Fruit fly (Drosophila melanogaster) whole organism, embryonic: ENCODE data around the gene CG4382.
A peak's percentile ranks its signal among the peaks of the same experiment; 100 is the strongest.

Experiments
- ATbp ChIP-seq: fragments of 200-800 bp; sonication (Bioruptor generic); optimal IDR thresholded peaks from 2 replicates; lab custom pipeline; 2017; ENCODE audit warnings: missing biosample characterization, mild to moderate bottlenecking, missing genetic modification characterization, missing genetic modification reagents
- Adf1 ChIP-seq: fragments of 200-800 bp; sonication (Bioruptor generic); IDR thresholded peaks from 2 replicates; pipeline ENCODE4 v1.3.6; 2022; ENCODE audit warnings: missing biosample characterization, missing genetic modification characterization
- CG10543 ChIP-seq: fragments of 200-800 bp; sonication (Bioruptor generic); optimal IDR thresholded peaks from 3 replicates; lab custom pipeline; 2017; ENCODE audit warnings: missing biosample characterization, mild to moderate bottlenecking, missing genetic modification characterization, moderate library complexity
- CG11093 ChIP-seq: fragments of 200-800 bp; sonication (Bioruptor generic); IDR thresholded peaks from 3 replicates; pipeline ENCODE4 v1.3.6; 2022; ENCODE audit warnings: missing biosample characterization, missing genetic modification characterization
- CG11560 ChIP-seq: fragments of 200-800 bp; sonication (Bioruptor generic); IDR thresholded peaks from 3 replicates; pipeline ENCODE4 v1.3.6; 2022; ENCODE audit warnings: missing biosample characterization, missing genetic modification characterization
- CG12744 ChIP-seq: fragments of 200-800 bp; sonication (Bioruptor generic); optimal IDR thresholded peaks from 2 replicates; lab custom pipeline; 2016; ENCODE audit warnings: missing biosample characterization, missing genetic modification characterization
- CG12769 ChIP-seq: fragments of 200-800 bp; sonication (Bioruptor generic); optimal IDR thresholded peaks from 2 replicates; lab custom pipeline; 2019; ENCODE audit warnings: missing biosample characterization, mild to moderate bottlenecking, missing genetic modification characterization, moderate library complexity
- CG12942 ChIP-seq: fragments of 200-800 bp; sonication (Bioruptor generic); optimal IDR thresholded peaks from 3 replicates; lab custom pipeline; 2016; ENCODE audit warnings: missing biosample characterization, missing genetic modification characterization
- CG2199 ChIP-seq: fragments of 200-800 bp; sonication (Bioruptor generic); IDR thresholded peaks from 3 replicates; pipeline ENCODE4 v1.3.6; 2022; ENCODE audit warnings: missing biosample characterization, missing genetic modification characterization
- CG2875 ChIP-seq: fragments of 200-800 bp; sonication (Bioruptor generic); optimal IDR thresholded peaks from 2 replicates; lab custom pipeline; 2017; ENCODE audit warnings: missing biosample characterization, mild to moderate bottlenecking, missing genetic modification characterization, missing genetic modification reagents
- CG31388 ChIP-seq: fragments of 200-800 bp; sonication (Bioruptor generic); optimal IDR thresholded peaks from 2 replicates; lab custom pipeline; 2016; ENCODE audit warnings: missing biosample characterization, missing genetic modification characterization
- CG32772 ChIP-seq: fragments of 200-800 bp; sonication (Bioruptor generic); IDR thresholded peaks from 2 replicates; pipeline ENCODE4 v1.3.6; 2022; ENCODE audit warnings: missing biosample characterization, missing genetic modification characterization
- CG34422 ChIP-seq: fragments of 200-800 bp; sonication (Bioruptor generic); IDR thresholded peaks from 3 replicates; pipeline ENCODE4 v1.3.6; 2022; ENCODE audit warnings: missing biosample characterization, missing genetic modification characterization
- CG4707 ChIP-seq: fragments of 200-800 bp; sonication (Bioruptor generic); optimal IDR thresholded peaks from 2 replicates; lab custom pipeline; 2018; ENCODE audit warnings: missing biosample characterization, mild to moderate bottlenecking, missing genetic modification characterization, moderate library complexity
- CG6254 ChIP-seq: fragments of 200-800 bp; sonication (Bioruptor generic); optimal IDR thresholded peaks from 3 replicates; lab custom pipeline; 2017; ENCODE audit warnings: mild to moderate bottlenecking, missing biosample characterization, missing genetic modification reagents, missing genetic modification characterization
- CG7839 ChIP-seq: fragments of 200-800 bp; sonication (Bioruptor generic); optimal IDR thresholded peaks from 3 replicates; lab custom pipeline; 2018; ENCODE audit warnings: missing biosample characterization, mild to moderate bottlenecking, missing genetic modification characterization, moderate library complexity
- CG8089 ChIP-seq: fragments of 200-800 bp; sonication (Bioruptor generic); optimal IDR thresholded peaks from 3 replicates; lab custom pipeline; 2016; ENCODE audit warnings: missing biosample characterization, missing genetic modification characterization
- CG8388 ChIP-seq: fragments of 200-800 bp; sonication (Bioruptor generic); optimal IDR thresholded peaks from 2 replicates; lab custom pipeline; 2019; ENCODE audit warnings: missing biosample characterization, mild to moderate bottlenecking, missing genetic modification characterization, moderate library complexity
- CG9437 ChIP-seq: fragments of 200-800 bp; sonication (Bioruptor generic); optimal IDR thresholded peaks from 2 replicates; lab custom pipeline; 2018; ENCODE audit warnings: missing biosample characterization, mild to moderate bottlenecking, missing genetic modification characterization
- CkIIα-i1 ChIP-seq: fragments of 200-800 bp; sonication (Bioruptor generic); IDR thresholded peaks from 2 replicates; pipeline ENCODE4 v1.3.6; 2022; ENCODE audit warnings: missing biosample characterization, missing genetic modification characterization
- Dip2 ChIP-seq: fragments of 200-800 bp; sonication (Bioruptor generic); IDR thresholded peaks from 2 replicates; pipeline ENCODE4 v1.3.6; 2022; ENCODE audit warnings: missing biosample characterization, missing genetic modification characterization
- Dref ChIP-seq: fragments of 200-800 bp; sonication (Bioruptor generic); IDR thresholded peaks from 2 replicates; pipeline ENCODE4 v1.3.6; 2022; ENCODE audit warnings: missing biosample characterization, missing genetic modification characterization
- Elba2 ChIP-seq: fragments of 200-800 bp; sonication (Bioruptor generic); optimal IDR thresholded peaks from 3 replicates; lab custom pipeline; 2016; ENCODE audit warnings: missing biosample characterization, missing genetic modification characterization
- Lim3 ChIP-seq: fragments of 200-800 bp; sonication (Bioruptor generic); IDR thresholded peaks from 2 replicates; pipeline ENCODE4 v1.3.6; 2022; ENCODE audit warnings: missing biosample characterization, missing genetic modification characterization
- Mes4 ChIP-seq: fragments of 200-800 bp; sonication (Bioruptor generic); optimal IDR thresholded peaks from 2 replicates; lab custom pipeline; 2016; ENCODE audit warnings: missing biosample characterization, missing genetic modification characterization
- NFAT ChIP-seq: fragments of 200-800 bp; sonication (Bioruptor generic); IDR thresholded peaks from 2 replicates; pipeline ENCODE4 v1.3.6; 2022; ENCODE audit warnings: missing biosample characterization, missing genetic modification characterization
- NK7.1 ChIP-seq: fragments of 200-800 bp; sonication (Bioruptor generic); optimal IDR thresholded peaks from 3 replicates; lab custom pipeline; 2016; ENCODE audit warnings: missing biosample characterization, missing genetic modification characterization
- Ptx1 ChIP-seq: fragments of 200-800 bp; sonication (Bioruptor generic); IDR thresholded peaks from 2 replicates; pipeline ENCODE4 v1.3.6; 2022; ENCODE audit warnings: missing biosample characterization, missing genetic modification characterization
- Rfx ChIP-seq: fragments of 200-800 bp; sonication (Bioruptor generic); IDR thresholded peaks from 2 replicates; pipeline ENCODE4 v1.3.6; 2022; ENCODE audit warnings: missing biosample characterization, missing genetic modification characterization
- Stat92E ChIP-seq, 3 experiments: fragments of >200 bp in 2 of 3; fragments of 200-800 bp in 1 of 3; sonication (Bioruptor generic) in 1 of 3; optimal IDR thresholded peaks; 2 replicates each; lab custom pipeline; 2017 to 2019; ENCODE audit warnings: missing biosample characterization in 3 of 3, missing genetic modification characterization in 3 of 3, mild to moderate bottlenecking in 1 of 3, moderate library complexity in 1 of 3
- Xbp1 ChIP-seq: fragments of 200-800 bp; sonication (Bioruptor generic); optimal IDR thresholded peaks from 3 replicates; lab custom pipeline; 2016; ENCODE audit warnings: missing biosample characterization, mild to moderate bottlenecking, missing genetic modification characterization
- YL-1 ChIP-seq: fragments of 200-800 bp; sonication (Bioruptor generic); optimal IDR thresholded peaks from 3 replicates; lab custom pipeline; 2017; ENCODE audit warnings: missing biosample characterization, mild to moderate bottlenecking, missing genetic modification characterization
- ap ChIP-seq: fragments of 200-800 bp; sonication (Bioruptor generic); IDR thresholded peaks from 2 replicates; pipeline ENCODE4 v1.3.6; 2022; ENCODE audit warnings: missing biosample characterization, missing genetic modification characterization
- ara ChIP-seq: fragments of 200-800 bp; sonication (Bioruptor generic); IDR thresholded peaks from 2 replicates; pipeline ENCODE4 v1.3.6; 2022; ENCODE audit warnings: missing biosample characterization, missing genetic modification characterization
- bab2 ChIP-seq: fragments of 200-800 bp; sonication (Bioruptor generic); optimal IDR thresholded peaks from 2 replicates; lab custom pipeline; 2016; ENCODE audit warnings: missing biosample characterization, missing genetic modification characterization
- bcd ChIP-seq: fragments of 200-800 bp; sonication (Bioruptor generic); optimal IDR thresholded peaks from 2 replicates; lab custom pipeline; 2017; ENCODE audit warnings: missing biosample characterization, mild to moderate bottlenecking, missing genetic modification characterization
- bsh ChIP-seq, 2 experiments: fragments of 200-800 bp; sonication (Bioruptor generic); optimal IDR thresholded peaks; 2 replicates each; lab custom pipeline; 2017 to 2018; ENCODE audit warnings: mild to moderate bottlenecking in 2 of 2, missing biosample characterization in 2 of 2, missing genetic modification characterization in 2 of 2, moderate library complexity in 1 of 2
- crol ChIP-seq: fragments of 200-800 bp; sonication (Bioruptor generic); IDR thresholded peaks from 2 replicates; pipeline ENCODE4 v1.3.6; 2022; ENCODE audit warnings: missing biosample characterization, missing genetic modification characterization
- danr ChIP-seq: fragments of 200-800 bp; sonication (Bioruptor generic); IDR thresholded peaks from 2 replicates; pipeline ENCODE4 v1.3.6; 2022; ENCODE audit warnings: missing biosample characterization, missing genetic modification characterization
- dmrt99B ChIP-seq: fragments of 200-800 bp; sonication (Bioruptor generic); optimal IDR thresholded peaks from 2 replicates; lab custom pipeline; 2018; ENCODE audit warnings: missing biosample characterization, mild to moderate bottlenecking, missing genetic modification characterization, moderate library complexity
- ken ChIP-seq: fragments of 200-800 bp; sonication (Bioruptor generic); IDR thresholded peaks from 3 replicates; pipeline ENCODE4 v1.3.6; 2022; ENCODE audit warnings: missing biosample characterization, missing genetic modification characterization
- luna ChIP-seq: fragments of 200-800 bp; sonication (Bioruptor generic); optimal IDR thresholded peaks from 2 replicates; lab custom pipeline; 2016; ENCODE audit warnings: missing biosample characterization, missing genetic modification characterization
- phol ChIP-seq: fragments of 200-800 bp; sonication (Bioruptor generic); optimal IDR thresholded peaks from 3 replicates; lab custom pipeline; 2018; ENCODE audit warnings: missing biosample characterization, mild to moderate bottlenecking, missing genetic modification characterization, moderate library complexity
- prd ChIP-seq, 3 experiments: fragments of >200 bp in 2 of 3; fragments of 200-800 bp in 1 of 3; sonication (Bioruptor generic) in 1 of 3; optimal IDR thresholded peaks in 2 of 3; IDR thresholded peaks in 1 of 3; 2 replicates in 2 of 3; 3 replicates in 1 of 3; pipeline versions ENCODE4 v1.3.6 to Lab custom; 2017 to 2022; ENCODE audit warnings: missing biosample characterization in 1 of 3, missing genetic modification characterization in 1 of 3
- slp2 ChIP-seq: fragments of 200-800 bp; sonication (Bioruptor generic); optimal IDR thresholded peaks from 2 replicates; lab custom pipeline; 2016; ENCODE audit warnings: missing biosample characterization, missing genetic modification characterization
- sqz ChIP-seq: fragments of 200-800 bp; sonication (Bioruptor generic); optimal IDR thresholded peaks from 3 replicates; lab custom pipeline; 2018; ENCODE audit warnings: missing biosample characterization, mild to moderate bottlenecking, missing genetic modification characterization
- tgo ChIP-seq: fragments of 200-800 bp; sonication (Bioruptor generic); IDR thresholded peaks from 3 replicates; pipeline ENCODE4 v1.3.6; 2022; ENCODE audit warnings: missing biosample characterization, missing genetic modification characterization
- tio ChIP-seq: fragments of 200-800 bp; sonication (Bioruptor generic); optimal IDR thresholded peaks from 2 replicates; lab custom pipeline; 2017; ENCODE audit warnings: missing biosample characterization, missing genetic modification characterization, inconsistent platforms
- wdn ChIP-seq: fragments of 200-800 bp; sonication (Bioruptor generic); IDR thresholded peaks from 2 replicates; pipeline ENCODE4 v1.3.6; 2022; ENCODE audit warnings: missing biosample characterization, missing genetic modification characterization
- zen2 ChIP-seq: fragments of 200-800 bp; sonication (Bioruptor generic); IDR thresholded peaks from 3 replicates; pipeline ENCODE4 v1.3.6; 2022; ENCODE audit warnings: missing biosample characterization, missing genetic modification characterization; ENCODE audit not compliant: partially characterized antibody

Gene CG4382

dm6 chr2L:9594625-9595300, 5.9 kb downstream of the CG4382 start (continued):
- peak; percentile 64 for TF ChIP-seq dmrt99B
- no peak for TF ChIP-seq CG4707 (GFP tag; lab: Kevin White, UChicago)
- peak; percentile 91 for TF ChIP-seq sqz
- TF ChIP-seq Ptx1 (GFP tag; lab: Robert Waterston, UW), result peak; percentile 54
- TF ChIP-seq CG12769, result no peak
- TF ChIP-seq phol, result peak; percentile 73
- no peak for TF ChIP-seq CG11560
- TF ChIP-seq CkIIα-i1 (GFP tag; lab: Robert Waterston, UW), result no peak
- no peak for TF ChIP-seq Stat92E (GFP tag; optimal IDR thresholded peaks at IDR 0.05; lab: Kevin White, UChicago)
- TF ChIP-seq ap (GFP tag; lab: Robert Waterston, UW), result peak; percentile 45
- no peak for TF ChIP-seq luna
- no peak for TF ChIP-seq danr
- peak; percentile 62 for TF ChIP-seq CG8388
- peak; percentile 18; the same call in 1 of the 3 replicates for TF ChIP-seq tgo (GFP tag; lab: Robert Waterston, UW)
- TF ChIP-seq CG2199 (GFP tag; lab: Robert Waterston, UW), result no peak
- peak; percentile 35 for TF ChIP-seq CG6254 (GFP tag; lab: Kevin White, UChicago)
- peak; percentile 1 for TF ChIP-seq tio (GFP tag; lab: Kevin White, UChicago)
- no peak for TF ChIP-seq CG11093 (GFP tag; lab: Robert Waterston, UW)
- peak; percentile 83 for TF ChIP-seq crol (GFP tag; lab: Robert Waterston, UW)
- no peak for TF ChIP-seq Elba2 (GFP tag; lab: Kevin White, UChicago)
- TF ChIP-seq bsh (GFP tag; optimal IDR thresholded peaks at IDR 0.05; lab: Kevin White, UChicago), result peak in 1 of 2 experiments; percentile 78
- TF ChIP-seq CG7839 (tag; lab: Kevin White, UChicago), result peak; percentile 61
- no peak for TF ChIP-seq wdn
- no peak for TF ChIP-seq Lim3 (GFP tag; lab: Robert Waterston, UW)
- TF ChIP-seq CG12744 (GFP tag; lab: Kevin White, UChicago), result no peak
- no peak for TF ChIP-seq zen2 (GFP tag; lab: Robert Waterston, UW)
- TF ChIP-seq Xbp1 (GFP tag; lab: Kevin White, UChicago), result peak; percentile 40
- TF ChIP-seq prd (optimal IDR thresholded peaks at IDR 0.05; lab: Kevin White, UChicago), result no peak
- TF ChIP-seq prd (GFP tag; IDR thresholded peaks at IDR 0.05; lab: Robert Waterston, UW), result peak; percentile 79; the same call in 2 of the 3 replicates
- peak; percentile 37 for TF ChIP-seq CG2875 (GFP tag; lab: Kevin White, UChicago)
- TF ChIP-seq slp2 (GFP tag; lab: Kevin White, UChicago), result no peak
- TF ChIP-seq CG8089 (GFP tag; lab: Kevin White, UChicago), result no peak
- TF ChIP-seq CG12942 (GFP tag; lab: Kevin White, UChicago), result no peak
- TF ChIP-seq ara (GFP tag; lab: Robert Waterston, UW), result peak; percentile 68
- peak; percentile 51; the same call in 1 of the 3 replicates for TF ChIP-seq CG34422 (GFP tag; lab: Robert Waterston, UW)
- no peak for TF ChIP-seq Dip2 (GFP tag; lab: Robert Waterston, UW)
- no peak for TF ChIP-seq YL-1 (GFP tag; lab: Kevin White, UChicago)
- TF ChIP-seq bcd (GFP tag; lab: Kevin White, UChicago), result no peak
- no peak for TF ChIP-seq Mes4 (GFP tag; lab: Kevin White, UChicago)
- peak; percentile 15; the same call in 1 of the 3 replicates for TF ChIP-seq ken (GFP tag; lab: Robert Waterston, UW)
- no peak for TF ChIP-seq NK7.1
- no peak for TF ChIP-seq bab2 (GFP tag; lab: Kevin White, UChicago)
- TF ChIP-seq CG10543, result no peak
- TF ChIP-seq CG32772 (GFP tag; lab: Robert Waterston, UW), result peak; percentile 42; the same call in 1 of the 2 replicates
- TF ChIP-seq CG31388 (GFP tag; lab: Kevin White, UChicago), result no peak
- no peak for TF ChIP-seq NFAT (GFP tag; lab: Robert Waterston, UW)
- TF ChIP-seq ATbp, result peak; percentile 38
- no peak for TF ChIP-seq Adf1
- no peak for TF ChIP-seq Dref (GFP tag; lab: Robert Waterston, UW)
- no peak for TF ChIP-seq CG9437
- TF ChIP-seq Rfx, result no peak
